Fruit fly (Drosophila melanogaster): ENCODE results near the gene Mnat9.

Gene Mnat9

dm6 chr3R:31609413-31610054 lies 6.4 kb downstream of the Mnat9 start:
- TF ChIP-seq CG17568 (GFP tag; optimal IDR thresholded peaks at IDR 0.05) (peak; percentile 15), Mad (GFP tag; optimal IDR thresholded peaks at IDR 0.05) (peak; percentile 39), CG12236 (GFP tag; optimal IDR thresholded peaks at IDR 0.05) (peak; percentile 0), CG12769 (tag; optimal IDR thresholded peaks at IDR 0.05) (peak; percentile 75), sens (GFP tag) (peak; percentile 41), Hr78 (GFP tag; optimal IDR thresholded peaks at IDR 0.05) (no peak), Nf-YB (GFP tag; optimal IDR thresholded peaks at IDR 0.05) (peak; percentile 4), zfh1 (GFP tag; IDR thresholded peaks at IDR 0.05) (no peak), Deaf1 (tag; optimal IDR thresholded peaks at IDR 0.05) (peak; percentile 29), NC2α (GFP tag; optimal IDR thresholded peaks at IDR 0.05) (no peak), pfk (GFP tag; optimal IDR thresholded peaks at IDR 0.05) (peak; percentile 80), CG17385 (GFP tag; optimal IDR thresholded peaks at IDR 0.05) (peak; percentile 39), CG12071 (GFP tag; optimal IDR thresholded peaks at IDR 0.05) (peak; percentile 38), Sox100B (GFP tag; optimal IDR thresholded peaks at IDR 0.05) (no peak), nom (GFP tag; optimal IDR thresholded peaks at IDR 0.05) (peak; percentile 55), CG7745 (tag; optimal IDR thresholded peaks at IDR 0.05) (peak; percentile 22), PHDP (tag; optimal IDR thresholded peaks at IDR 0.05) (peak; percentile 49), lilli (GFP tag; optimal IDR thresholded peaks at IDR 0.05) (peak; percentile 56), Myb (GFP tag; optimal IDR thresholded peaks at IDR 0.05) (peak; percentile 20), Kr (GFP tag; optimal IDR thresholded peaks at IDR 0.05) (no peak), fu2 (GFP tag; optimal IDR thresholded peaks at IDR 0.05) (no peak), Ets97D (GFP tag; optimal IDR thresholded peaks at IDR 0.05) (peak; percentile 69), unc-4 (GFP tag; IDR thresholded peaks at IDR 0.05; ENCODE audit: partially characterized antibody) (no peak), Gug (GFP tag; IDR thresholded peaks at IDR 0.05) (0 out of 4 replicates have a peak, but pooled peaks have one; percentile 6), CG3281 (GFP tag; optimal IDR thresholded peaks at IDR 0.05) (peak; percentile 22), Sry-δ (GFP tag; optimal IDR thresholded peaks at IDR 0.05) (peak; percentile 85), CG1647 (GFP tag; optimal IDR thresholded peaks at IDR 0.05) (peak; percentile 5), CrebB (tag; optimal IDR thresholded peaks at IDR 0.05) (peak; percentile 71), CG4424 (GFP tag; optimal IDR thresholded peaks at IDR 0.05) (peak; percentile 1), oc (tag; optimal IDR thresholded peaks at IDR 0.05) (peak; percentile 74), NC2β (GFP tag; optimal IDR thresholded peaks at IDR 0.05) (peak; percentile 43), CG12744 (GFP tag; optimal IDR thresholded peaks at IDR 0.05) (peak; percentile 17), cg (GFP tag; optimal IDR thresholded peaks at IDR 0.05) (no peak), ATbp (GFP tag; optimal IDR thresholded peaks at IDR 0.05) (peak; percentile 16), grau (tag; optimal IDR thresholded peaks at IDR 0.05) (peak; percentile 59), kah (GFP tag; optimal IDR thresholded peaks at IDR 0.05) (peak; percentile 25), Bdp1 (GFP tag; optimal IDR thresholded peaks at IDR 0.05) (no peak), CG2120 (GFP tag; optimal IDR thresholded peaks at IDR 0.05) (peak; percentile 39), gfzf (GFP tag; optimal IDR thresholded peaks at IDR 0.05) (peak; percentile 96), tup (GFP tag; optimal IDR thresholded peaks at IDR 0.05) (no peak), Atf6 (GFP tag; IDR thresholded peaks at IDR 0.05) (no peak), crp (GFP tag; optimal IDR thresholded peaks at IDR 0.05) (peak in 1 of 2 experiments; percentile 26), CG5953 (GFP tag; IDR thresholded peaks at IDR 0.05) (no peak), MBD-R2 (GFP tag; IDR thresholded peaks at IDR 0.05) (no peak), dmrt99B (tag; optimal IDR thresholded peaks at IDR 0.05) (peak; percentile 7), Dfd (GFP tag; optimal IDR thresholded peaks at IDR 0.05) (no peak), Awh (GFP tag; IDR thresholded peaks at IDR 0.05) (no peak), B-H2 (GFP tag; optimal IDR thresholded peaks at IDR 0.05) (peak; percentile 72), Tbp (GFP tag; optimal IDR thresholded peaks at IDR 0.05) (peak; percentile 57), CG30403 (GFP tag; optimal IDR thresholded peaks at IDR 0.05) (peak; percentile 3)

All from whole organism, embryonic.